Fruit fly (Drosophila melanogaster) whole organism, pupa: ENCODE data around the gene CG34028.
A peak's percentile ranks its signal among the peaks of the same experiment; 100 is the strongest.

Experiments used
- CG10348 ChIP-seq: fragments of 200-800 bp; sonication (Bioruptor generic); IDR thresholded peaks from 2 replicates; pipeline ENCODE4 v1.3.6; 2022; ENCODE audit warnings: missing biosample characterization, missing genetic modification characterization
- CG12605 ChIP-seq: fragments of 200-800 bp; sonication (Bioruptor generic); IDR thresholded peaks from 2 replicates; pipeline ENCODE4 v1.3.6; 2022; ENCODE audit warnings: missing biosample characterization, missing genetic modification characterization
- CG13204 ChIP-seq: fragments of 200-800 bp; sonication (Bioruptor generic); optimal IDR thresholded peaks from 2 replicates; lab custom pipeline; 2018; ENCODE audit warnings: missing biosample characterization, mild to moderate bottlenecking, missing genetic modification characterization, moderate library complexity
- CG14655 ChIP-seq: fragments of 200-800 bp; sonication (Bioruptor generic); optimal IDR thresholded peaks from 3 replicates; lab custom pipeline; 2017; ENCODE audit warnings: mild to moderate bottlenecking, missing biosample characterization, missing genetic modification reagents, missing genetic modification characterization
- CG15710 ChIP-seq: fragments of 200-800 bp; sonication (Bioruptor generic); optimal IDR thresholded peaks from 2 replicates; lab custom pipeline; 2018; ENCODE audit warnings: missing biosample characterization, mild to moderate bottlenecking, missing genetic modification characterization, moderate library complexity
- CG17806 ChIP-seq: fragments of 200-800 bp; sonication (Bioruptor generic); optimal IDR thresholded peaks from 2 replicates; lab custom pipeline; 2018; ENCODE audit warnings: missing biosample characterization, mild to moderate bottlenecking, missing genetic modification characterization, moderate library complexity
- CG32121 ChIP-seq: fragments of 200-800 bp; sonication (Bioruptor generic); IDR thresholded peaks from 2 replicates; pipeline ENCODE4 v1.3.6; 2022; ENCODE audit warnings: missing biosample characterization, missing genetic modification characterization
- CG34367 ChIP-seq: fragments of 200-800 bp; sonication (Bioruptor generic); optimal IDR thresholded peaks from 2 replicates; lab custom pipeline; 2018; ENCODE audit warnings: missing biosample characterization, mild to moderate bottlenecking, missing genetic modification characterization
- CG4496 ChIP-seq: fragments of 200-800 bp; sonication (Bioruptor generic); IDR thresholded peaks from 3 replicates; pipeline ENCODE4 v1.3.6; 2022; ENCODE audit warnings: missing biosample characterization, missing genetic modification characterization
- CG8159 ChIP-seq: fragments of 200-800 bp; sonication (Bioruptor generic); optimal IDR thresholded peaks from 3 replicates; lab custom pipeline; 2018; ENCODE audit warnings: missing biosample characterization, mild to moderate bottlenecking, missing genetic modification characterization, moderate library complexity
- CG8301 ChIP-seq: fragments of 200-800 bp; sonication (Bioruptor generic); optimal IDR thresholded peaks from 2 replicates; lab custom pipeline; 2018; ENCODE audit warnings: missing biosample characterization, mild to moderate bottlenecking, missing genetic modification characterization
- CG9948 ChIP-seq: fragments of 200-800 bp; sonication (Bioruptor generic); optimal IDR thresholded peaks from 2 replicates; lab custom pipeline; 2018; ENCODE audit warnings: missing biosample characterization, mild to moderate bottlenecking, missing genetic modification characterization, moderate library complexity
- D1 ChIP-seq: fragments of 200-800 bp; sonication (Bioruptor generic); optimal IDR thresholded peaks from 2 replicates; lab custom pipeline; 2018; ENCODE audit warnings: missing biosample characterization, mild to moderate bottlenecking, missing genetic modification characterization, moderate library complexity
- EcR ChIP-seq: fragments of 200-800 bp; sonication (Bioruptor generic); optimal IDR thresholded peaks from 3 replicates; lab custom pipeline; 2019; ENCODE audit warnings: missing biosample characterization, missing genetic modification characterization, mild to moderate bottlenecking, moderate library complexity, missing genetic modification reagents
- Ets98B ChIP-seq: fragments of 200-800 bp; sonication (Bioruptor generic); IDR thresholded peaks from 2 replicates; pipeline ENCODE4 v1.3.6; 2022; ENCODE audit warnings: missing biosample characterization, missing genetic modification characterization
- Pif1A ChIP-seq: fragments of 200-800 bp; sonication (Bioruptor generic); optimal IDR thresholded peaks from 3 replicates; lab custom pipeline; 2016; ENCODE audit warnings: missing biosample characterization, missing genetic modification characterization
- Pif1B ChIP-seq: fragments of 200-800 bp; sonication (Bioruptor generic); optimal IDR thresholded peaks from 3 replicates; lab custom pipeline; 2016; ENCODE audit warnings: missing biosample characterization, missing genetic modification characterization
- Snoo ChIP-seq: fragments of 200-800 bp; sonication (Bioruptor generic); optimal IDR thresholded peaks from 3 replicates; lab custom pipeline; 2017; ENCODE audit warnings: missing biosample characterization, mild to moderate bottlenecking, missing genetic modification characterization, inconsistent platforms
- fd96Ca ChIP-seq: fragments of 200-800 bp; sonication (Bioruptor generic); IDR thresholded peaks from 3 replicates; pipeline ENCODE4 v1.3.6; 2022; ENCODE audit warnings: missing biosample characterization, missing genetic modification characterization
- gl ChIP-seq: fragments of 200-800 bp; sonication (Bioruptor generic); optimal IDR thresholded peaks from 2 replicates; lab custom pipeline; 2018; ENCODE audit warnings: missing biosample characterization, mild to moderate bottlenecking, missing genetic modification characterization
- rn ChIP-seq: fragments of 200-800 bp; sonication (Bioruptor generic); IDR thresholded peaks from 2 replicates; pipeline ENCODE4 v1.3.6; 2022; ENCODE audit warnings: missing biosample characterization, missing genetic modification characterization

CG34028 gene

DNA sequence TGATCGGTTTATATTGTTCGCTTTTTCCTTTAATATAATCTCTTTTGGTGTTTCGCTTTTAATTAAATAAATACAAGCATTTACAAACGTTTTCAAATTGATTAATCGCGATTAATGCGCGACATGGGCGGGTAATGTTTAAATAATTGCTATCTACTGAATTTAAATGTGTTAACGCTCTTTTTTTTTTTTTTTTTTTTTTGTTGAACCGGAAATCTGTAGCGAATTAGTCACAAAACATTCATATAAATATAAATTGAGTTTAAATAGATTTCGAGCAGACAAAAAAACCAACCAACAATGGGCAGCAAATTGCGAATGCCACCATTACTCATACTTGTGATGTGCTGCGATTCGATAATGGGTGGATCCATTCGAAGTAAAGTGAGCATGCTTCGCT, at the start of gene CG34028:
Gene CG34028, plus strand, starts transcription at position 301 of the 400 bp plus-strand sequence.
- TF ChIP-seq Pif1B = no peak
- no peak for TF ChIP-seq CG14655
- no peak for TF ChIP-seq EcR
- no peak for TF ChIP-seq CG17806 (tag; lab: Kevin White, UChicago)
- no peak for TF ChIP-seq CG10348
- no peak for TF ChIP-seq CG8301 (tag; lab: Kevin White, UChicago)
- TF ChIP-seq rn (GFP tag; lab: Robert Waterston, UW) = no peak
- no peak for TF ChIP-seq D1
- no peak for TF ChIP-seq CG12605 (GFP tag; lab: Robert Waterston, UW)
- TF ChIP-seq CG34367 (tag; lab: Kevin White, UChicago) = no peak
- TF ChIP-seq gl = no peak
- no peak for TF ChIP-seq fd96Ca (GFP tag; lab: Robert Waterston, UW)
- TF ChIP-seq Snoo (tag; lab: Kevin White, UChicago) = no peak
- TF ChIP-seq Pif1A (GFP tag; lab: Kevin White, UChicago) = no peak
- TF ChIP-seq CG9948 (tag; lab: Kevin White, UChicago) = no peak
- no peak for TF ChIP-seq CG13204 (GFP tag; lab: Kevin White, UChicago)
- TF ChIP-seq CG32121 = no peak
- no peak for TF ChIP-seq Ets98B (GFP tag; lab: Robert Waterston, UW)
- TF ChIP-seq CG4496 (GFP tag; lab: Robert Waterston, UW) = no peak
- no peak for TF ChIP-seq CG8159 (tag; lab: Kevin White, UChicago)
- TF ChIP-seq, all 21 proteins: peak for 0

- TF ChIP-seq CG14655 = peak; percentile 71
- TF ChIP-seq Snoo (tag; lab: Kevin White, UChicago) = peak; percentile 20
- peak; percentile 78 for TF ChIP-seq CG32121
- peak; percentile 61; the same call in 2 of the 3 replicates for TF ChIP-seq CG4496 (GFP tag; lab: Robert Waterston, UW)
- peak; percentile 31; the same call in 1 of the 3 replicates for TF ChIP-seq fd96Ca (GFP tag; lab: Robert Waterston, UW)
- TF ChIP-seq CG10348 = no peak
- TF ChIP-seq CG9948 (tag; lab: Kevin White, UChicago) = peak; percentile 52
- TF ChIP-seq CG34367 (tag; lab: Kevin White, UChicago) = peak; percentile 6
- peak; percentile 63 for TF ChIP-seq Ets98B (GFP tag; lab: Robert Waterston, UW)
- TF ChIP-seq CG13204 (GFP tag; lab: Kevin White, UChicago) = no peak
- TF ChIP-seq gl = no peak
- peak; percentile 67 for TF ChIP-seq CG8301 (tag; lab: Kevin White, UChicago)
- peak; percentile 62 for TF ChIP-seq Pif1A (GFP tag; lab: Kevin White, UChicago)
- TF ChIP-seq D1 = peak; percentile 58
- TF ChIP-seq CG12605 (GFP tag; lab: Robert Waterston, UW) = peak; percentile 9; the same call in 1 of the 2 replicates
- no peak for TF ChIP-seq EcR
- peak; percentile 40 for TF ChIP-seq Pif1B
- TF ChIP-seq CG8159 (tag; lab: Kevin White, UChicago) = peak; percentile 99
- TF ChIP-seq CG17806 (tag; lab: Kevin White, UChicago) = peak; percentile 52
- TF ChIP-seq rn (GFP tag; lab: Robert Waterston, UW) = 0 out of 2 replicates have a peak, but pooled peaks have one; percentile 5
- peak; percentile 45 for TF ChIP-seq CG15710
- TF ChIP-seq, all 21 proteins: peak for 17
These were observed 45.2 kb upstream of the CG34028 start for dm6 chrX:9466150-9466549.

DNA sequence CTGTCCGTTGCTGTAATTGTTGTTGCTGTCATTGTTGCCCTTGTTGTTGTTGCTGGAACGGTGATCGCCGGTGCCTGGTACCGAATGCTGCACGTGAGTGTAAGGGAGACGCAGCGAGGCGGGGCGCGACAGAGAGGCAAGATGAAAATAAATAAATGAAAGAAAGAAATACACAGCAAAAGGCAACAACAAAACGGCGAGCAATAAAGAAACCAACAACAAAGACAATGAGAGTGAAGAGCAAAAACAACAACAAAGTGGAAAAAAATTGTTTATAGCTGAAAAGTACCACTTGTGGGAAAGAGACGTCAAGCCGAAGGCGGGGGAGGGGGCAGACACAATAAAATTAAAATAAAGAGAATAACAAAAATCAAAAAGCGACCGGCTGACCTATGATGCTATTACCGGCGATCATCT, 44.7 kb upstream of the CG34028 start:
- TF ChIP-seq gl = peak; percentile 52
- TF ChIP-seq EcR = peak; percentile 80
- TF ChIP-seq CG17806 (tag; lab: Kevin White, UChicago) = no peak
- no peak for TF ChIP-seq CG4496 (GFP tag; lab: Robert Waterston, UW)
- TF ChIP-seq D1 = peak; percentile 3
- TF ChIP-seq fd96Ca (GFP tag; lab: Robert Waterston, UW) = peak; percentile 61; the same call in 2 of the 3 replicates
- no peak for TF ChIP-seq CG9948 (tag; lab: Kevin White, UChicago)
- peak; percentile 12 for TF ChIP-seq CG15710
- peak; percentile 39 for TF ChIP-seq CG34367 (tag; lab: Kevin White, UChicago)
- TF ChIP-seq CG13204 (GFP tag; lab: Kevin White, UChicago) = peak; percentile 75
- TF ChIP-seq, all 21 proteins: peak for 7

DNA sequence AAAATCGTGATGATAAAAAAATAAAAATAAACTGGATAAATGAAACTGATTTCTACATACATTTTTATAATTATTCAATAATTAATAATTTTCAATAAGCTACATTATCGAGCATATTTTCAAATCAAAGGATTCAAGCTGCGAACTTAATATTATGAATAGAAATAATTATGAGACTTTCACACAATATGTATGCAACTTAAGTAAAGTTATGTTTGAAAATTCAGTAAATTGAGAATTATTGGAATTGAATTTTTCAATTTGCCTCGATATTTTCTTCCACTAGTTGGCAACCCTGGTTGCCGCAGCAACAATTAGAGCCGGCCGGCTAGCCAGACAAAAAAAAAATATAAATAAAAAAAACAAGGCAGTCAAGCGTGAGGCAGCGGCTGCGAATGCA, 44.3 kb upstream of the CG34028 start:
- TF ChIP-seq Snoo (tag; lab: Kevin White, UChicago) (no peak), D1 (no peak), CG8301 (tag; lab: Kevin White, UChicago) (no peak), CG8159 (tag; lab: Kevin White, UChicago) (peak; percentile 78), Pif1B (no peak), CG34367 (tag; lab: Kevin White, UChicago) (peak; percentile 35), rn (GFP tag; lab: Robert Waterston, UW) (0 out of 2 replicates have a peak, but pooled peaks have one; percentile 9), CG14655 (no peak), CG9948 (tag; lab: Kevin White, UChicago) (peak; percentile 61), gl (no peak), CG12605 (GFP tag; lab: Robert Waterston, UW) (no peak), CG10348 (no peak), CG32121 (no peak), CG17806 (tag; lab: Kevin White, UChicago) (peak; percentile 65), fd96Ca (GFP tag; lab: Robert Waterston, UW) (no peak; the same call in 2 of the 3 replicates), CG15710 (peak; percentile 61), Ets98B (GFP tag; lab: Robert Waterston, UW) (no peak), CG4496 (GFP tag; lab: Robert Waterston, UW) (no peak), CG13204 (GFP tag; lab: Kevin White, UChicago) (no peak), EcR (no peak), Pif1A (GFP tag; lab: Kevin White, UChicago) (no peak)

DNA sequence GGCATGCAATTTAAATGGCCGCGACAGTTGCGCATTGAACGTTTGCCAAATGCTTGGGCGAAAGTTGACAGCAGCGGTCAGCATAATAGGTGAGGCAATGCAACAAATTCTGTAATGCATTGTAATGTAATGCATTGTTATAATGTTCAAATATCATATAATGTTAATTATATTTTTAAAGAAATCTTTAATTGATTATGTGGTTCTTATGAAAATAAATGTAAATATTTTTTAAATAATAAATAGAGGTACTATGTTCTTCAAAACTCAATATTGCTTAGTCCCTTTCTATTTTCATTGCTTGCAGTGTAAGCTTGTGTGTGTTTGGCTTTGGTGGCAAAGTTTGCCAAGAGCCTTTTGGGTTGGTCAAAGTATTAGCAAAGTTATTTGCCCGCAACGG, 43.7 kb upstream of the CG34028 start:
- TF ChIP-seq CG9948 (tag; lab: Kevin White, UChicago) (peak; percentile 46), EcR (no peak), rn (GFP tag; lab: Robert Waterston, UW) (no peak), fd96Ca (GFP tag; lab: Robert Waterston, UW) (no peak), Ets98B (GFP tag; lab: Robert Waterston, UW) (peak; percentile 7; the same call in 1 of the 2 replicates), CG4496 (GFP tag; lab: Robert Waterston, UW) (peak; percentile 6; the same call in 1 of the 3 replicates), CG8159 (tag; lab: Kevin White, UChicago) (no peak), CG17806 (tag; lab: Kevin White, UChicago) (peak; percentile 22), Pif1B (no peak), CG8301 (tag; lab: Kevin White, UChicago) (peak; percentile 57), Snoo (tag; lab: Kevin White, UChicago) (no peak), CG12605 (GFP tag; lab: Robert Waterston, UW) (no peak), D1 (no peak), CG15710 (peak; percentile 9), CG34367 (tag; lab: Kevin White, UChicago) (no peak), Pif1A (GFP tag; lab: Kevin White, UChicago) (no peak), gl (no peak), CG13204 (GFP tag; lab: Kevin White, UChicago) (no peak), CG10348 (no peak), CG32121 (peak; percentile 32; the same call in 1 of the 2 replicates), CG14655 (peak; percentile 58)
- TF ChIP-seq, all 21 proteins: peak for 8
